Fruit fly (Drosophila melanogaster) whole organism, embryonic: ENCODE measurements around the gene Pits.

Experiments
- Antp ChIP-seq: fragments of 200-800 bp; sonication (Bioruptor generic); optimal IDR thresholded peaks from 3 replicates; lab custom pipeline; 2016; ENCODE audit warnings: missing biosample characterization, missing genetic modification characterization
- B-H1 ChIP-seq: fragments of 200-800 bp; sonication (Bioruptor generic); IDR thresholded peaks from 3 replicates; pipeline ENCODE4 v1.3.6; 2022; ENCODE audit warnings: missing biosample characterization, missing genetic modification characterization
- Blimp-1 ChIP-seq: fragments of 200-800 bp; sonication (Bioruptor generic); optimal IDR thresholded peaks from 3 replicates; lab custom pipeline; 2018; ENCODE audit warnings: missing biosample characterization, missing genetic modification characterization, mild to moderate bottlenecking, moderate library complexity, missing genetic modification reagents
- CG10209 ChIP-seq: fragments of 200-800 bp; sonication (Bioruptor generic); optimal IDR thresholded peaks from 3 replicates; lab custom pipeline; 2017; ENCODE audit warnings: missing biosample characterization, mild to moderate bottlenecking, missing genetic modification characterization, missing genetic modification reagents
- CG1024 ChIP-seq: fragments of 200-800 bp; sonication (Bioruptor generic); IDR thresholded peaks from 2 replicates; pipeline ENCODE4 v1.3.6; 2022; ENCODE audit warnings: missing biosample characterization, missing genetic modification characterization
- CG10366 ChIP-seq: fragments of 200-800 bp; sonication (Bioruptor generic); IDR thresholded peaks from 2 replicates; pipeline ENCODE4 v1.3.6; 2022; ENCODE audit warnings: missing biosample characterization, missing genetic modification characterization
- CG10543 ChIP-seq: fragments of 200-800 bp; sonication (Bioruptor generic); optimal IDR thresholded peaks from 3 replicates; lab custom pipeline; 2017; ENCODE audit warnings: missing biosample characterization, mild to moderate bottlenecking, missing genetic modification characterization, moderate library complexity
- CG11093 ChIP-seq: fragments of 200-800 bp; sonication (Bioruptor generic); IDR thresholded peaks from 3 replicates; pipeline ENCODE4 v1.3.6; 2022; ENCODE audit warnings: missing biosample characterization, missing genetic modification characterization
- CG14014 ChIP-seq: fragments of 200-800 bp; sonication (Bioruptor generic); IDR thresholded peaks from 2 replicates; pipeline ENCODE4 v1.3.6; 2022; ENCODE audit warnings: missing biosample characterization, missing genetic modification characterization
- CG15011 ChIP-seq: fragments of 200-800 bp; sonication (Bioruptor generic); optimal IDR thresholded peaks from 3 replicates; lab custom pipeline; 2018; ENCODE audit warnings: missing biosample characterization, mild to moderate bottlenecking, missing genetic modification characterization
- CG15073 ChIP-seq: fragments of 200-800 bp; sonication (Bioruptor generic); optimal IDR thresholded peaks from 2 replicates; lab custom pipeline; 2016; ENCODE audit warnings: missing biosample characterization, missing genetic modification characterization
- CG18262 ChIP-seq: fragments of 200-800 bp; optimal IDR thresholded peaks from 3 replicates; lab custom pipeline; 2019; ENCODE audit warnings: missing biosample characterization, mild to moderate bottlenecking, missing genetic modification characterization, moderate library complexity
- CG2712 ChIP-seq: fragments of 200-800 bp; optimal IDR thresholded peaks from 3 replicates; lab custom pipeline; 2019; ENCODE audit warnings: missing biosample characterization, mild to moderate bottlenecking, missing genetic modification characterization, moderate library complexity
- CG3281 ChIP-seq: fragments of 200-800 bp; sonication (Bioruptor generic); optimal IDR thresholded peaks from 3 replicates; lab custom pipeline; 2017; ENCODE audit warnings: missing biosample characterization, mild to moderate bottlenecking, missing genetic modification characterization
- CG33557 ChIP-seq: fragments of 200-800 bp; sonication (Bioruptor generic); optimal IDR thresholded peaks from 2 replicates; lab custom pipeline; 2019; ENCODE audit warnings: missing biosample characterization, mild to moderate bottlenecking, missing genetic modification characterization, moderate library complexity
- CG6254 ChIP-seq: fragments of 200-800 bp; sonication (Bioruptor generic); optimal IDR thresholded peaks from 3 replicates; lab custom pipeline; 2017; ENCODE audit warnings: mild to moderate bottlenecking, missing biosample characterization, missing genetic modification reagents, missing genetic modification characterization
- CG6813 ChIP-seq: fragments of 200-800 bp; sonication (Bioruptor generic); optimal IDR thresholded peaks from 2 replicates; lab custom pipeline; 2017; ENCODE audit warnings: missing biosample characterization, missing genetic modification characterization, mild to moderate bottlenecking, moderate library complexity, missing genetic modification reagents
- CG7372 ChIP-seq: fragments of 200-800 bp; sonication (Bioruptor generic); IDR thresholded peaks from 2 replicates; pipeline ENCODE4 v1.3.6; 2022; ENCODE audit warnings: missing biosample characterization, missing genetic modification characterization
- CG7745 ChIP-seq: fragments of 200-800 bp; sonication (Bioruptor generic); optimal IDR thresholded peaks from 2 replicates; lab custom pipeline; 2018; ENCODE audit warnings: missing biosample characterization, mild to moderate bottlenecking, missing genetic modification characterization, moderate library complexity
- CG9437 ChIP-seq: fragments of 200-800 bp; sonication (Bioruptor generic); optimal IDR thresholded peaks from 2 replicates; lab custom pipeline; 2018; ENCODE audit warnings: missing biosample characterization, mild to moderate bottlenecking, missing genetic modification characterization
- CG9727 ChIP-seq: fragments of 200-800 bp; sonication (Bioruptor generic); optimal IDR thresholded peaks from 3 replicates; lab custom pipeline; 2017; ENCODE audit warnings: missing biosample characterization, mild to moderate bottlenecking, missing genetic modification characterization
- CkIIα-i1 ChIP-seq: fragments of 200-800 bp; sonication (Bioruptor generic); IDR thresholded peaks from 2 replicates; pipeline ENCODE4 v1.3.6; 2022; ENCODE audit warnings: missing biosample characterization, missing genetic modification characterization
- D19A ChIP-seq: fragments of 200-800 bp; optimal IDR thresholded peaks from 3 replicates; lab custom pipeline; 2019; ENCODE audit warnings: missing biosample characterization, mild to moderate bottlenecking, missing genetic modification characterization, moderate library complexity
- Dip2 ChIP-seq: fragments of 200-800 bp; sonication (Bioruptor generic); IDR thresholded peaks from 2 replicates; pipeline ENCODE4 v1.3.6; 2022; ENCODE audit warnings: missing biosample characterization, missing genetic modification characterization
- Fer2 ChIP-seq: fragments of 200-800 bp; sonication (Bioruptor generic); optimal IDR thresholded peaks from 2 replicates; lab custom pipeline; 2018; ENCODE audit warnings: missing biosample characterization, mild to moderate bottlenecking, missing genetic modification characterization, moderate library complexity
- HLH4C ChIP-seq: fragments of 200-800 bp; sonication (Bioruptor generic); IDR thresholded peaks from 3 replicates; pipeline ENCODE4 v1.3.6; 2022; ENCODE audit warnings: missing biosample characterization, missing genetic modification characterization; ENCODE audit not compliant: partially characterized antibody
- Hmx ChIP-seq: fragments of 200-800 bp; sonication (Bioruptor generic); optimal IDR thresholded peaks from 2 replicates; lab custom pipeline; 2016; ENCODE audit warnings: missing biosample characterization, missing genetic modification characterization
- Hr78 ChIP-seq, 2 experiments: fragments of 200-800 bp in 1 of 2; fragments of >200 bp in 1 of 2; sonication (Bioruptor generic) in 1 of 2; optimal IDR thresholded peaks; 2 replicates each; lab custom pipeline; 2017 to 2019; ENCODE audit warnings: missing biosample characterization in 2 of 2, missing genetic modification characterization in 2 of 2, mild to moderate bottlenecking in 1 of 2, moderate library complexity in 1 of 2
- MBD-R2 ChIP-seq: fragments of 200-800 bp; sonication (Bioruptor generic); IDR thresholded peaks from 2 replicates; pipeline ENCODE4 v1.3.6; 2022; ENCODE audit warnings: missing biosample characterization, missing genetic modification characterization
- Max ChIP-seq: fragments of 200-800 bp; sonication (Bioruptor generic); optimal IDR thresholded peaks from 2 replicates; lab custom pipeline; 2016; ENCODE audit warnings: missing biosample characterization, mild to moderate bottlenecking, missing genetic modification characterization
- NFAT ChIP-seq: fragments of 200-800 bp; sonication (Bioruptor generic); IDR thresholded peaks from 2 replicates; pipeline ENCODE4 v1.3.6; 2022; ENCODE audit warnings: missing biosample characterization, missing genetic modification characterization
- Oli ChIP-seq: fragments of 200-800 bp; sonication (Bioruptor generic); optimal IDR thresholded peaks from 2 replicates; lab custom pipeline; 2018; ENCODE audit warnings: missing biosample characterization, mild to moderate bottlenecking, missing genetic modification characterization, moderate library complexity
- Optix ChIP-seq: fragments of 200-800 bp; sonication (Bioruptor generic); IDR thresholded peaks from 3 replicates; pipeline ENCODE4 v1.3.6; 2022; ENCODE audit warnings: missing biosample characterization, missing genetic modification characterization
- Tbp ChIP-seq: fragments of >200 bp; optimal IDR thresholded peaks from 2 replicates; lab custom pipeline; 2018; ENCODE audit warnings: missing biosample characterization, missing genetic modification characterization
- YL-1 ChIP-seq: fragments of 200-800 bp; sonication (Bioruptor generic); optimal IDR thresholded peaks from 3 replicates; lab custom pipeline; 2017; ENCODE audit warnings: missing biosample characterization, mild to moderate bottlenecking, missing genetic modification characterization
- al ChIP-seq: fragments of 200-800 bp; sonication (Bioruptor generic); IDR thresholded peaks from 2 replicates; pipeline ENCODE4 v1.3.6; 2022; ENCODE audit warnings: missing biosample characterization, missing genetic modification characterization
- aop ChIP-seq: fragments of 200-800 bp; sonication (Bioruptor generic); IDR thresholded peaks from 2 replicates; pipeline ENCODE4 v1.3.6; 2022; ENCODE audit warnings: missing biosample characterization, missing genetic modification characterization
- bbx ChIP-seq: fragments of 200-800 bp; sonication (Bioruptor generic); IDR thresholded peaks from 2 replicates; pipeline ENCODE4 v1.3.6; 2022; ENCODE audit warnings: missing biosample characterization, missing genetic modification characterization; ENCODE audit not compliant: partially characterized antibody
- hkb ChIP-seq, 2 experiments: fragments of 200-800 bp in 1 of 2; fragments of >200 bp in 1 of 2; sonication (Bioruptor generic) in 1 of 2; IDR thresholded peaks in 1 of 2; optimal IDR thresholded peaks in 1 of 2; 2 replicates each; pipeline versions ENCODE4 v1.3.6 to Lab custom; 2017 to 2022; ENCODE audit warnings: missing biosample characterization in 1 of 2, missing genetic modification characterization in 1 of 2
- insv ChIP-seq, 2 experiments: fragments of 200-800 bp; sonication (Bioruptor generic); optimal IDR thresholded peaks; 3 replicates each; lab custom pipeline; 2016 to 2018; ENCODE audit warnings: missing biosample characterization in 2 of 2, missing genetic modification characterization in 2 of 2
- lab ChIP-seq: fragments of 200-800 bp; sonication (Bioruptor generic); optimal IDR thresholded peaks from 3 replicates; lab custom pipeline; 2017; ENCODE audit warnings: missing biosample characterization, missing genetic modification characterization, mild to moderate bottlenecking, moderate library complexity, missing genetic modification reagents
- lmd ChIP-seq: fragments of 200-800 bp; sonication (Bioruptor generic); IDR thresholded peaks from 2 replicates; pipeline ENCODE4 v1.3.6; 2022; ENCODE audit warnings: missing biosample characterization, missing genetic modification characterization
- nom ChIP-seq: fragments of 200-800 bp; sonication (Bioruptor generic); optimal IDR thresholded peaks from 2 replicates; lab custom pipeline; 2017; ENCODE audit warnings: missing biosample characterization, missing genetic modification characterization, mild to moderate bottlenecking, moderate library complexity, missing genetic modification reagents
- seq ChIP-seq: fragments of 200-800 bp; sonication (Bioruptor generic); IDR thresholded peaks from 2 replicates; pipeline ENCODE4 v1.3.6; 2022; ENCODE audit warnings: missing biosample characterization, missing genetic modification characterization
- slp2 ChIP-seq: fragments of 200-800 bp; sonication (Bioruptor generic); optimal IDR thresholded peaks from 2 replicates; lab custom pipeline; 2016; ENCODE audit warnings: missing biosample characterization, missing genetic modification characterization
- stc ChIP-seq: fragments of 200-800 bp; sonication (Bioruptor generic); IDR thresholded peaks from 2 replicates; pipeline ENCODE4 v1.3.6; 2022; ENCODE audit warnings: missing biosample characterization, missing genetic modification characterization
- tap ChIP-seq: fragments of 200-800 bp; optimal IDR thresholded peaks from 3 replicates; lab custom pipeline; 2019; ENCODE audit warnings: missing biosample characterization, mild to moderate bottlenecking, missing genetic modification characterization, moderate library complexity
- wor ChIP-seq: fragments of 200-800 bp; sonication (Bioruptor generic); IDR thresholded peaks from 2 replicates; pipeline ENCODE4 v1.3.6; 2022; ENCODE audit warnings: missing biosample characterization, missing genetic modification characterization
- z ChIP-seq: fragments of 200-800 bp; sonication (Bioruptor generic); IDR thresholded peaks from 3 replicates; pipeline ENCODE4 v1.3.6; 2022; ENCODE audit warnings: missing biosample characterization, missing genetic modification characterization

The Pits gene

dm6 chrX:12567663-12568062, 15.3 kb downstream of the Pits start (continued):
- TF ChIP-seq wor (GFP tag; lab: Robert Waterston, UW) = 0 out of 2 replicates have a peak, but pooled peaks have one; percentile 25
- no peak for TF ChIP-seq Hr78 (GFP tag; optimal IDR thresholded peaks at IDR 0.05; lab: Kevin White, UChicago)
- peak; percentile 76 for TF ChIP-seq Blimp-1
- TF ChIP-seq CG6254 = peak; percentile 33
- peak; percentile 49; the same call in 1 of the 2 replicates for TF ChIP-seq CG1024 (GFP tag; lab: Robert Waterston, UW)
- peak; percentile 37 for TF ChIP-seq nom
- peak; percentile 75 for TF ChIP-seq CG10209 (GFP tag; lab: Kevin White, UChicago)
- TF ChIP-seq YL-1 = no peak
- TF ChIP-seq aop (GFP tag; lab: Robert Waterston, UW) = no peak
- peak; percentile 86 for TF ChIP-seq Fer2 (tag; lab: Kevin White, UChicago)
- TF ChIP-seq CG9727 (GFP tag; lab: Kevin White, UChicago) = peak; percentile 73
- no peak for TF ChIP-seq Dip2 (GFP tag; lab: Robert Waterston, UW)
- TF ChIP-seq CG15073 (GFP tag; lab: Kevin White, UChicago) = no peak
- TF ChIP-seq bbx = no peak
- 0 out of 3 replicates have a peak, but pooled peaks have one; percentile 10 for TF ChIP-seq Optix (GFP tag; lab: Robert Waterston, UW)
- TF ChIP-seq CG9437 (GFP tag; lab: Kevin White, UChicago) = peak; percentile 52
- TF ChIP-seq CG2712 = peak; percentile 81
- peak; percentile 79 for TF ChIP-seq stc (GFP tag; lab: Robert Waterston, UW)
- TF ChIP-seq lmd (GFP tag; lab: Robert Waterston, UW) = peak; percentile 68; the same call in 1 of the 2 replicates
- peak; percentile 47; the same call in 1 of the 2 replicates for TF ChIP-seq MBD-R2 (GFP tag; lab: Robert Waterston, UW)
- TF ChIP-seq Hmx = no peak
- TF ChIP-seq tap (tag; lab: Kevin White, UChicago) = peak; percentile 74
- peak; percentile 80 for TF ChIP-seq CG10543 (GFP tag; lab: Kevin White, UChicago)
- peak; percentile 68; the same call in 2 of the 3 replicates for TF ChIP-seq B-H1 (GFP tag; lab: Robert Waterston, UW)
- TF ChIP-seq seq (GFP tag; lab: Robert Waterston, UW) = peak; percentile 81
- peak; percentile 89 for TF ChIP-seq CG14014 (GFP tag; lab: Robert Waterston, UW)
- peak; percentile 76 for TF ChIP-seq Oli (tag; lab: Kevin White, UChicago)
- peak; percentile 48 for TF ChIP-seq Max (GFP tag; lab: Kevin White, UChicago)
- TF ChIP-seq CG10366 = peak; percentile 69
- peak; percentile 96 for TF ChIP-seq lab (GFP tag; lab: Kevin White, UChicago)
- TF ChIP-seq z (GFP tag; lab: Robert Waterston, UW) = no peak
- TF ChIP-seq al (GFP tag; lab: Robert Waterston, UW) = peak; percentile 64; the same call in 1 of the 2 replicates
- no peak for TF ChIP-seq CG33557 (GFP tag; lab: Kevin White, UChicago)
- no peak for TF ChIP-seq Antp (GFP tag; lab: Kevin White, UChicago)
- peak; percentile 65; the same call in 2 of the 3 replicates for TF ChIP-seq CG11093 (GFP tag; lab: Robert Waterston, UW)
- peak in 1 of 2 experiments; percentile 40 for TF ChIP-seq insv (GFP tag; optimal IDR thresholded peaks at IDR 0.05; lab: Kevin White, UChicago)
- no peak for TF ChIP-seq HLH4C (GFP tag; lab: Robert Waterston, UW)
- peak; percentile 73 for TF ChIP-seq CG18262 (tag; lab: Kevin White, UChicago)
- peak; percentile 65 for TF ChIP-seq CG7372 (GFP tag; lab: Robert Waterston, UW)
- no peak for TF ChIP-seq CkIIα-i1
- peak; percentile 74 for TF ChIP-seq D19A (tag; lab: Kevin White, UChicago)
- peak; percentile 56; the same call in 1 of the 2 replicates for TF ChIP-seq NFAT
- TF ChIP-seq slp2 (GFP tag; lab: Kevin White, UChicago) = no peak
- peak; percentile 85 for TF ChIP-seq CG6813
- no peak for TF ChIP-seq Tbp
- no peak for TF ChIP-seq CG7745 (tag; lab: Kevin White, UChicago)
- peak; percentile 87 for TF ChIP-seq CG3281 (GFP tag; lab: Kevin White, UChicago)
- no peak for TF ChIP-seq hkb (optimal IDR thresholded peaks at IDR 0.05; lab: Kevin White, UChicago)
- TF ChIP-seq hkb (GFP tag; IDR thresholded peaks at IDR 0.05; lab: Robert Waterston, UW) = peak; percentile 87
- peak; percentile 66 for TF ChIP-seq CG15011 (GFP tag; lab: Kevin White, UChicago)
